Worm (Caenorhabditis elegans): ENCODE data around the gene C18B12.4.

C18B12.4 gene

ce11 chrX:15013941-15014453, 26.4 kb downstream of the C18B12.4 start:
- no peak for TF ChIP-seq pes-1 (GFP tag; IDR thresholded peaks at IDR 0.05)
- TF ChIP-seq aly-1 (tag; optimal IDR thresholded peaks at IDR 0.05), result no peak
- no peak for TF ChIP-seq ama-1 (optimal IDR thresholded peaks at IDR 0.05)
- no peak for TF ChIP-seq tbx-37 (GFP tag; conservative IDR thresholded peaks at IDR 0.05)
- TF ChIP-seq tbx-11 (GFP tag; IDR thresholded peaks at IDR 0.05), result no peak
- TF ChIP-seq hmg-4 (GFP tag; optimal IDR thresholded peaks at IDR 0.05), result no peak
- TF ChIP-seq ceh-13 (GFP tag; optimal IDR thresholded peaks at IDR 0.05), result no peak
- no peak for TF ChIP-seq sea-1 (GFP tag; conservative IDR thresholded peaks at IDR 0.05)
- TF ChIP-seq hmbx-1 (tag; optimal IDR thresholded peaks at IDR 0.05), result no peak
- TF ChIP-seq tra-4 (tag; optimal IDR thresholded peaks at IDR 0.05), result no peak
- TF ChIP-seq ceh-36 (tag; optimal IDR thresholded peaks at IDR 0.05), result no peak
- no peak for TF ChIP-seq flt-1 (GFP tag; IDR thresholded peaks at IDR 0.05)
- TF ChIP-seq B0310.2 (tag; optimal IDR thresholded peaks at IDR 0.05), result no peak
- TF ChIP-seq scrt-1 (GFP tag; IDR thresholded peaks at IDR 0.05), result no peak
- TF ChIP-seq ets-7 (tag; optimal IDR thresholded peaks at IDR 0.05), result no peak
- no peak for TF ChIP-seq F13C5.2 (tag; optimal IDR thresholded peaks at IDR 0.05)
- TF ChIP-seq hnd-1 (tag; optimal IDR thresholded peaks at IDR 0.05), result no peak

- no peak for TF ChIP-seq tbx-37 (GFP tag; conservative IDR thresholded peaks at IDR 0.05)
- no peak for TF ChIP-seq B0310.2 (tag; optimal IDR thresholded peaks at IDR 0.05)
- no peak for TF ChIP-seq sea-1 (GFP tag; conservative IDR thresholded peaks at IDR 0.05)
- no peak for TF ChIP-seq tbx-11 (GFP tag; IDR thresholded peaks at IDR 0.05)
- TF ChIP-seq ama-1 (optimal IDR thresholded peaks at IDR 0.05), result no peak
- no peak for TF ChIP-seq scrt-1 (GFP tag; IDR thresholded peaks at IDR 0.05)
- TF ChIP-seq hmbx-1 (tag; optimal IDR thresholded peaks at IDR 0.05), result no peak
- no peak for TF ChIP-seq aly-1 (tag; optimal IDR thresholded peaks at IDR 0.05)
- no peak for TF ChIP-seq F13C5.2 (tag; optimal IDR thresholded peaks at IDR 0.05)
- TF ChIP-seq tra-4 (tag; optimal IDR thresholded peaks at IDR 0.05), result no peak
- no peak for TF ChIP-seq hmg-4 (GFP tag; optimal IDR thresholded peaks at IDR 0.05)
- TF ChIP-seq ets-7 (tag; optimal IDR thresholded peaks at IDR 0.05), result no peak
- TF ChIP-seq pes-1 (GFP tag; IDR thresholded peaks at IDR 0.05), result no peak
- no peak for TF ChIP-seq hnd-1 (tag; optimal IDR thresholded peaks at IDR 0.05)
- no peak for TF ChIP-seq ceh-13 (GFP tag; optimal IDR thresholded peaks at IDR 0.05)
- no peak for TF ChIP-seq ceh-36 (tag; optimal IDR thresholded peaks at IDR 0.05)
- TF ChIP-seq flt-1 (GFP tag; IDR thresholded peaks at IDR 0.05), result no peak
Observed at ce11 chrX:15011526-15012274, 28.7 kb downstream of the C18B12.4 start.

ce11 chrX:15010941-15011340, 29.5 kb downstream of the C18B12.4 start:
- TF ChIP-seq hnd-1 (tag; optimal IDR thresholded peaks at IDR 0.05), result no peak
- TF ChIP-seq hmbx-1 (tag; optimal IDR thresholded peaks at IDR 0.05), result no peak
- TF ChIP-seq scrt-1 (GFP tag; IDR thresholded peaks at IDR 0.05), result no peak
- TF ChIP-seq F13C5.2 (tag; optimal IDR thresholded peaks at IDR 0.05), result no peak
- no peak for TF ChIP-seq pes-1 (GFP tag; IDR thresholded peaks at IDR 0.05)
- no peak for TF ChIP-seq tbx-37 (GFP tag; conservative IDR thresholded peaks at IDR 0.05)
- no peak for TF ChIP-seq B0310.2 (tag; optimal IDR thresholded peaks at IDR 0.05)
- no peak for TF ChIP-seq hmg-4 (GFP tag; optimal IDR thresholded peaks at IDR 0.05)
- TF ChIP-seq ama-1 (optimal IDR thresholded peaks at IDR 0.05), result no peak
- TF ChIP-seq aly-1 (tag; optimal IDR thresholded peaks at IDR 0.05), result no peak
- no peak for TF ChIP-seq tra-4 (tag; optimal IDR thresholded peaks at IDR 0.05)
- no peak for TF ChIP-seq flt-1 (GFP tag; IDR thresholded peaks at IDR 0.05)
- no peak for TF ChIP-seq ets-7 (tag; optimal IDR thresholded peaks at IDR 0.05)
- TF ChIP-seq ceh-13 (GFP tag; optimal IDR thresholded peaks at IDR 0.05), result no peak
- TF ChIP-seq ceh-36 (tag; optimal IDR thresholded peaks at IDR 0.05), result no peak
- TF ChIP-seq tbx-11 (GFP tag; IDR thresholded peaks at IDR 0.05), result no peak
- TF ChIP-seq sea-1 (GFP tag; conservative IDR thresholded peaks at IDR 0.05), result no peak

DNA sequence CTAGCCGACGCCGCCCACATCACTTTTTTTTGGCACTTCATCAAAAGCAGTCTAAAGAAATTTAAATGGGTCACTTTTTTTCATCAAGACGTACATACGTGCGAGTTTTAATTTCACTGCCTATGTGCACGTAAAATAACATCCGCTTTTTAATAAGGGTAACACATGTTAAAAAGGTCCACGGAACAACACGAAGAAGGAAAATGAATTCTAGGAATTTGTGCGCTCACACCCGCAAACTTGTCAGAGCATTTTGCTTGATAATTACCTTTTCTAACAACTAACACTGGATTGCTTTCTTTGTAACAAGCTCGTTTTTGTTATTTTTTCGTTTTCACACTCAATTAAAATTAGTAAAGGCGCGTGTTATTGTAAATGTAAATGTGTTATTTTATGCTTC, 31.7 kb downstream of the C18B12.4 start:
- TF ChIP-seq tra-4 (tag; optimal IDR thresholded peaks at IDR 0.05) (no peak), F13C5.2 (tag; optimal IDR thresholded peaks at IDR 0.05) (no peak), ama-1 (optimal IDR thresholded peaks at IDR 0.05) (no peak), hmbx-1 (tag; optimal IDR thresholded peaks at IDR 0.05) (no peak), hmg-4 (GFP tag; optimal IDR thresholded peaks at IDR 0.05) (no peak), tbx-11 (GFP tag; IDR thresholded peaks at IDR 0.05) (no peak)

- TF ChIP-seq tra-4 (tag; optimal IDR thresholded peaks at IDR 0.05), result no peak
- no peak for TF ChIP-seq tbx-37 (GFP tag; conservative IDR thresholded peaks at IDR 0.05)
- TF ChIP-seq aly-1 (tag; optimal IDR thresholded peaks at IDR 0.05), result no peak
- TF ChIP-seq hmg-4 (GFP tag; optimal IDR thresholded peaks at IDR 0.05), result no peak
- no peak for TF ChIP-seq ceh-36 (tag; optimal IDR thresholded peaks at IDR 0.05)
- TF ChIP-seq ama-1 (optimal IDR thresholded peaks at IDR 0.05), result no peak
- TF ChIP-seq F13C5.2 (tag; optimal IDR thresholded peaks at IDR 0.05), result no peak
- no peak for TF ChIP-seq pes-1 (GFP tag; IDR thresholded peaks at IDR 0.05)
Observed at ce11 chrX:15006847-15007358, 33.5 kb downstream of the C18B12.4 start, which contains the start of gene ergi-2. ergi-2 (minus strand) TSS chrX:15007308.

ce11 chrX:15003891-15004550, 36.4 kb downstream of the C18B12.4 start, which contains the start of gene slc-25A18.1:
slc-25A18.1 (minus strand) TSS chrX:15003941.
- no peak for TF ChIP-seq ama-1 (optimal IDR thresholded peaks at IDR 0.05)
- TF ChIP-seq hmg-4 (GFP tag; optimal IDR thresholded peaks at IDR 0.05), result no peak
- TF ChIP-seq B0310.2 (tag; optimal IDR thresholded peaks at IDR 0.05), result no peak
- TF ChIP-seq F13C5.2 (tag; optimal IDR thresholded peaks at IDR 0.05), result no peak
- no peak for TF ChIP-seq ceh-13 (GFP tag; optimal IDR thresholded peaks at IDR 0.05)
- no peak for TF ChIP-seq flt-1 (GFP tag; IDR thresholded peaks at IDR 0.05)
- TF ChIP-seq aly-1 (tag; optimal IDR thresholded peaks at IDR 0.05), result no peak
- TF ChIP-seq scrt-1 (GFP tag; IDR thresholded peaks at IDR 0.05), result no peak
- TF ChIP-seq pes-1 (GFP tag; IDR thresholded peaks at IDR 0.05), result no peak
- TF ChIP-seq tbx-11 (GFP tag; IDR thresholded peaks at IDR 0.05), result no peak
- no peak for TF ChIP-seq hmbx-1 (tag; optimal IDR thresholded peaks at IDR 0.05)
- TF ChIP-seq hnd-1 (tag; optimal IDR thresholded peaks at IDR 0.05), result no peak

All from whole organism, early embryonic.